Fruit fly (Drosophila melanogaster): ENCODE measurements around the gene MetRS-m.

MetRS-m gene

dm6 chr3R:14288669-14289383, 29.0 kb upstream of the MetRS-m start, which contains the start of gene red (continued):
- TF ChIP-seq CG10321 (GFP tag; IDR thresholded peaks at IDR 0.05) (no peak), dysf (GFP tag; IDR thresholded peaks at IDR 0.05) (peak; percentile 84), sd (tag; optimal IDR thresholded peaks at IDR 0.05) (peak; percentile 61), unpg (GFP tag; optimal IDR thresholded peaks at IDR 0.05) (peak; percentile 66), CG31224 (GFP tag; IDR thresholded peaks at IDR 0.05) (peak; percentile 63), CG1832 (GFP tag; optimal IDR thresholded peaks at IDR 0.05) (no peak), Aef1 (GFP tag; IDR thresholded peaks at IDR 0.05) (peak; percentile 63), amos (GFP tag; IDR thresholded peaks at IDR 0.05; ENCODE audit: partially characterized antibody) (peak; percentile 10; the same call in 1 of the 2 replicates), Eip74EF (GFP tag; optimal IDR thresholded peaks at IDR 0.05) (peak in 1 of 2 experiments; percentile 56), CG31441 (GFP tag; IDR thresholded peaks at IDR 0.05) (peak; percentile 76), HLH3B (GFP tag; IDR thresholded peaks at IDR 0.05) (peak; percentile 74), pita (GFP tag; optimal IDR thresholded peaks at IDR 0.05) (no peak), tup (GFP tag; optimal IDR thresholded peaks at IDR 0.05) (peak; percentile 54), so (GFP tag; IDR thresholded peaks at IDR 0.05) (no peak), az2 (GFP tag; optimal IDR thresholded peaks at IDR 0.05) (peak; percentile 63), Kr (GFP tag; optimal IDR thresholded peaks at IDR 0.05) (no peak), HmgZ (tag; optimal IDR thresholded peaks at IDR 0.05) (peak; percentile 79), otp (GFP tag; IDR thresholded peaks at IDR 0.05) (peak; percentile 75; the same call in 2 of the 3 replicates), chinmo (GFP tag; IDR thresholded peaks at IDR 0.05; ENCODE audit: partially characterized antibody) (peak; percentile 90), Sin3A (optimal IDR thresholded peaks at IDR 0.05) (no peak), CG16813 (GFP tag; IDR thresholded peaks at IDR 0.05; ENCODE audit: partially characterized antibody) (no peak), CG13424 (tag; optimal IDR thresholded peaks at IDR 0.05) (peak; percentile 81), cas (GFP tag; IDR thresholded peaks at IDR 0.05) (peak; percentile 33; the same call in 1 of the 2 replicates), sima (GFP tag; optimal IDR thresholded peaks at IDR 0.05) (no peak), Chrac-16 (GFP tag; optimal IDR thresholded peaks at IDR 0.05) (peak; percentile 70), CG7556 (GFP tag; optimal IDR thresholded peaks at IDR 0.05) (peak; percentile 79), CG15011 (GFP tag; optimal IDR thresholded peaks at IDR 0.05) (peak; percentile 64), CG15514 (GFP tag; optimal IDR thresholded peaks at IDR 0.05) (peak; percentile 76), Antp (GFP tag; optimal IDR thresholded peaks at IDR 0.05) (peak; percentile 23), CG12155 (GFP tag; optimal IDR thresholded peaks at IDR 0.05) (peak; percentile 70), lbe (GFP tag; optimal IDR thresholded peaks at IDR 0.05) (peak; percentile 49), inv (GFP tag; IDR thresholded peaks at IDR 0.05; ENCODE audit: partially characterized antibody) (no peak), CG10565 (GFP tag; optimal IDR thresholded peaks at IDR 0.05) (no peak), peb (GFP tag; IDR thresholded peaks at IDR 0.05) (0 out of 2 replicates have a peak, but pooled peaks have one; percentile 30), Optix (GFP tag; IDR thresholded peaks at IDR 0.05) (0 out of 3 replicates have a peak, but pooled peaks have one; percentile 33), CG11696 (GFP tag; IDR thresholded peaks at IDR 0.05) (0 out of 2 replicates have a peak, but pooled peaks have one; percentile 35), CG4282 (GFP tag; optimal IDR thresholded peaks at IDR 0.05) (no peak), CG2712 (tag; optimal IDR thresholded peaks at IDR 0.05) (peak; percentile 73), CG9437 (GFP tag; optimal IDR thresholded peaks at IDR 0.05) (peak; percentile 66), caup (GFP tag; optimal IDR thresholded peaks at IDR 0.05; ENCODE audit: severe bottlenecking) (peak; percentile 72), Xrp1 (GFP tag; IDR thresholded peaks at IDR 0.05) (peak; percentile 74), CG6272 (GFP tag; IDR thresholded peaks at IDR 0.05) (peak; percentile 46), CG5245 (GFP tag; optimal IDR thresholded peaks at IDR 0.05) (peak; percentile 53), CG10147 (GFP tag; optimal IDR thresholded peaks at IDR 0.05) (peak; percentile 52), CG6854 (GFP tag; optimal IDR thresholded peaks at IDR 0.05) (peak; percentile 62), CG6683 (GFP tag; optimal IDR thresholded peaks at IDR 0.05) (peak; percentile 45), CG31365 (tag; optimal IDR thresholded peaks at IDR 0.05) (peak; percentile 12), CG32767 (GFP tag; IDR thresholded peaks at IDR 0.05) (0 out of 2 replicates have a peak, but pooled peaks have one; percentile 24), br (optimal IDR thresholded peaks at IDR 0.05) (no peak)

All from whole organism, embryonic.